Fruit fly (Drosophila melanogaster) whole organism, embryonic: ENCODE measurements around the gene CG10317.

Experiments used
- Ada2b ChIP-seq: fragments of 200-800 bp; sonication (Bioruptor generic); IDR thresholded peaks from 2 replicates; pipeline ENCODE4 v1.3.6; 2022; ENCODE audit warnings: missing biosample characterization, missing genetic modification characterization
- Bgb ChIP-seq: fragments of 200-800 bp; sonication (Bioruptor generic); IDR thresholded peaks from 2 replicates; pipeline ENCODE4 v1.3.6; 2022; ENCODE audit warnings: missing biosample characterization, missing genetic modification characterization; ENCODE audit not compliant: partially characterized antibody
- BtbVII ChIP-seq: fragments of 200-800 bp; sonication (Bioruptor generic); optimal IDR thresholded peaks from 3 replicates; lab custom pipeline; 2017; ENCODE audit warnings: missing biosample characterization, mild to moderate bottlenecking, missing genetic modification characterization
- CG10147 ChIP-seq: fragments of 200-800 bp; sonication (Bioruptor generic); optimal IDR thresholded peaks from 2 replicates; lab custom pipeline; 2019; ENCODE audit warnings: missing biosample characterization, mild to moderate bottlenecking, missing genetic modification characterization, moderate library complexity
- CG10979 ChIP-seq: fragments of 200-800 bp; sonication (Bioruptor generic); optimal IDR thresholded peaks from 2 replicates; lab custom pipeline; 2018; ENCODE audit warnings: missing biosample characterization, mild to moderate bottlenecking, missing genetic modification characterization, moderate library complexity
- CG11696 ChIP-seq: fragments of 200-800 bp; sonication (Bioruptor generic); IDR thresholded peaks from 2 replicates; pipeline ENCODE4 v1.3.6; 2022; ENCODE audit warnings: missing biosample characterization, missing genetic modification characterization
- CG12155 ChIP-seq: fragments of 200-800 bp; sonication (Bioruptor generic); optimal IDR thresholded peaks from 3 replicates; lab custom pipeline; 2016; ENCODE audit warnings: missing biosample characterization, missing genetic modification characterization
- CG12219 ChIP-seq: fragments of 200-800 bp; sonication (Bioruptor generic); optimal IDR thresholded peaks from 3 replicates; lab custom pipeline; 2018; ENCODE audit warnings: missing biosample characterization, mild to moderate bottlenecking, missing genetic modification characterization
- CG12744 ChIP-seq: fragments of 200-800 bp; sonication (Bioruptor generic); optimal IDR thresholded peaks from 2 replicates; lab custom pipeline; 2016; ENCODE audit warnings: missing biosample characterization, missing genetic modification characterization
- CG13287 ChIP-seq: fragments of 200-800 bp; sonication (Bioruptor generic); IDR thresholded peaks from 2 replicates; pipeline ENCODE4 v1.3.6; 2022; ENCODE audit warnings: missing biosample characterization, missing genetic modification characterization; ENCODE audit not compliant: partially characterized antibody
- CG15514 ChIP-seq: fragments of 200-800 bp; sonication (Bioruptor generic); optimal IDR thresholded peaks from 3 replicates; lab custom pipeline; 2017; ENCODE audit warnings: missing biosample characterization, missing genetic modification characterization, mild to moderate bottlenecking, moderate library complexity, missing genetic modification reagents
- CG2120 ChIP-seq: fragments of 200-800 bp; sonication (Bioruptor generic); optimal IDR thresholded peaks from 3 replicates; lab custom pipeline; 2016; ENCODE audit warnings: missing biosample characterization, missing genetic modification characterization
- CG2199 ChIP-seq: fragments of 200-800 bp; sonication (Bioruptor generic); IDR thresholded peaks from 3 replicates; pipeline ENCODE4 v1.3.6; 2022; ENCODE audit warnings: missing biosample characterization, missing genetic modification characterization
- CG31224 ChIP-seq: fragments of 200-800 bp; sonication (Bioruptor generic); IDR thresholded peaks from 2 replicates; pipeline ENCODE4 v1.3.6; 2022; ENCODE audit warnings: missing biosample characterization, missing genetic modification characterization
- CG32772 ChIP-seq: fragments of 200-800 bp; sonication (Bioruptor generic); IDR thresholded peaks from 2 replicates; pipeline ENCODE4 v1.3.6; 2022; ENCODE audit warnings: missing biosample characterization, missing genetic modification characterization
- CG3726 ChIP-seq: fragments of 200-800 bp; sonication (Bioruptor generic); IDR thresholded peaks from 3 replicates; pipeline ENCODE4, ENCODE4 v1.3.6; 2022; ENCODE audit warnings: missing biosample characterization, missing genetic modification characterization
- CG4328 ChIP-seq: fragments of 200-800 bp; sonication (Bioruptor generic); optimal IDR thresholded peaks from 3 replicates; lab custom pipeline; 2017; ENCODE audit warnings: missing biosample characterization, missing genetic modification reagents, missing genetic modification characterization
- CG6765 ChIP-seq: fragments of 200-800 bp; sonication (Bioruptor generic); optimal IDR thresholded peaks from 3 replicates; lab custom pipeline; 2017; ENCODE audit warnings: missing biosample characterization, mild to moderate bottlenecking, missing genetic modification characterization
- CG6791 ChIP-seq: fragments of 200-800 bp; sonication (Bioruptor generic); IDR thresholded peaks from 3 replicates; pipeline ENCODE4 v1.3.6; 2022; ENCODE audit warnings: missing biosample characterization, missing genetic modification characterization; ENCODE audit not compliant: partially characterized antibody
- CG8765 ChIP-seq: fragments of 200-800 bp; sonication (Bioruptor generic); IDR thresholded peaks from 2 replicates; pipeline ENCODE4 v1.3.6; 2022; ENCODE audit warnings: missing biosample characterization, missing genetic modification characterization
- CG9727 ChIP-seq: fragments of 200-800 bp; sonication (Bioruptor generic); optimal IDR thresholded peaks from 3 replicates; lab custom pipeline; 2017; ENCODE audit warnings: missing biosample characterization, mild to moderate bottlenecking, missing genetic modification characterization
- Doc2 ChIP-seq: fragments of 200-800 bp; sonication (Bioruptor generic); IDR thresholded peaks from 2 replicates; pipeline ENCODE4 v1.3.6; 2022; ENCODE audit warnings: missing biosample characterization, missing genetic modification characterization
- HLHmδ ChIP-seq: fragments of 200-800 bp; sonication (Bioruptor generic); optimal IDR thresholded peaks from 2 replicates; lab custom pipeline; 2018; ENCODE audit warnings: missing biosample characterization, mild to moderate bottlenecking, missing genetic modification characterization, moderate library complexity
- Hmx ChIP-seq: fragments of 200-800 bp; sonication (Bioruptor generic); optimal IDR thresholded peaks from 2 replicates; lab custom pipeline; 2016; ENCODE audit warnings: missing biosample characterization, missing genetic modification characterization
- Hr3 ChIP-seq: fragments of 200-800 bp; sonication (Bioruptor generic); optimal IDR thresholded peaks from 3 replicates; lab custom pipeline; 2016; ENCODE audit warnings: missing biosample characterization, missing genetic modification characterization
- Hsf ChIP-seq: fragments of 200-800 bp; sonication (Bioruptor generic); optimal IDR thresholded peaks from 3 replicates; lab custom pipeline; 2016; ENCODE audit warnings: missing biosample characterization, missing genetic modification characterization
- Myb ChIP-seq: fragments of 200-800 bp; sonication (Bioruptor generic); optimal IDR thresholded peaks from 2 replicates; lab custom pipeline; 2016; ENCODE audit warnings: missing biosample characterization, missing genetic modification characterization
- NK7.1 ChIP-seq: fragments of 200-800 bp; sonication (Bioruptor generic); optimal IDR thresholded peaks from 3 replicates; lab custom pipeline; 2016; ENCODE audit warnings: missing biosample characterization, missing genetic modification characterization
- Trl ChIP-seq, 3 experiments: fragments of >200 bp in 2 of 3; fragments of 200-800 bp in 1 of 3; sonication (Bioruptor generic) in 1 of 3; optimal IDR thresholded peaks; 2 replicates in 1 of 3; 3 replicates in 2 of 3; lab custom pipeline; 2016 to 2017; ENCODE audit warnings: missing biosample characterization in 1 of 3, missing genetic modification characterization in 1 of 3
- Usf ChIP-seq: fragments of 200-800 bp; sonication (Bioruptor generic); optimal IDR thresholded peaks from 2 replicates; lab custom pipeline; 2017; ENCODE audit warnings: missing genotype, missing biosample characterization, missing genetic modification characterization
- YL-1 ChIP-seq: fragments of 200-800 bp; sonication (Bioruptor generic); optimal IDR thresholded peaks from 3 replicates; lab custom pipeline; 2017; ENCODE audit warnings: missing biosample characterization, mild to moderate bottlenecking, missing genetic modification characterization
- ab ChIP-seq: fragments of 200-800 bp; sonication (Bioruptor generic); optimal IDR thresholded peaks from 2 replicates; lab custom pipeline; 2016; ENCODE audit warnings: missing biosample characterization, missing genetic modification characterization
- ac ChIP-seq: fragments of 200-800 bp; sonication (Bioruptor generic); optimal IDR thresholded peaks from 3 replicates; lab custom pipeline; 2017; ENCODE audit warnings: missing biosample characterization, mild to moderate bottlenecking, missing genetic modification characterization
- ap ChIP-seq: fragments of 200-800 bp; sonication (Bioruptor generic); IDR thresholded peaks from 2 replicates; pipeline ENCODE4 v1.3.6; 2022; ENCODE audit warnings: missing biosample characterization, missing genetic modification characterization
- bcd ChIP-seq: fragments of 200-800 bp; sonication (Bioruptor generic); optimal IDR thresholded peaks from 2 replicates; lab custom pipeline; 2017; ENCODE audit warnings: missing biosample characterization, mild to moderate bottlenecking, missing genetic modification characterization
- chif ChIP-seq, 2 experiments: fragments of 200-800 bp; sonication (Bioruptor generic); optimal IDR thresholded peaks; 3 replicates each; lab custom pipeline; 2016; ENCODE audit warnings: missing biosample characterization in 2 of 2, missing genetic modification characterization in 2 of 2
- dm ChIP-seq: fragments of 200-800 bp; sonication (Bioruptor generic); optimal IDR thresholded peaks from 3 replicates; lab custom pipeline; 2016; ENCODE audit warnings: missing biosample characterization, missing genetic modification characterization
- fd3F ChIP-seq: fragments of 200-800 bp; sonication (Bioruptor generic); optimal IDR thresholded peaks from 2 replicates; lab custom pipeline; 2018; ENCODE audit warnings: missing biosample characterization, mild to moderate bottlenecking, missing genetic modification characterization, moderate library complexity
- inv ChIP-seq: fragments of 200-800 bp; sonication (Bioruptor generic); IDR thresholded peaks from 2 replicates; pipeline ENCODE4 v1.3.6; 2022; ENCODE audit warnings: missing biosample characterization, missing genetic modification characterization; ENCODE audit not compliant: partially characterized antibody
- kay ChIP-seq: fragments of 200-800 bp; sonication (Bioruptor generic); optimal IDR thresholded peaks from 2 replicates; lab custom pipeline; 2016; ENCODE audit warnings: missing biosample characterization, missing genetic modification characterization
- lola ChIP-seq, 3 experiments: fragments of >200 bp in 2 of 3; fragments of 200-800 bp in 1 of 3; sonication (Bioruptor generic) in 1 of 3; optimal IDR thresholded peaks; 2 replicates each; lab custom pipeline; 2017 to 2019; ENCODE audit warnings: missing biosample characterization in 3 of 3, missing genetic modification characterization in 3 of 3, mild to moderate bottlenecking in 1 of 3, moderate library complexity in 1 of 3
- nom ChIP-seq: fragments of 200-800 bp; sonication (Bioruptor generic); optimal IDR thresholded peaks from 2 replicates; lab custom pipeline; 2017; ENCODE audit warnings: missing biosample characterization, missing genetic modification characterization, mild to moderate bottlenecking, moderate library complexity, missing genetic modification reagents
- onecut ChIP-seq: fragments of 200-800 bp; sonication (Bioruptor generic); IDR thresholded peaks from 2 replicates; pipeline ENCODE4 v1.3.6; 2022; ENCODE audit warnings: missing biosample characterization, missing genetic modification characterization
- pfk ChIP-seq: fragments of 200-800 bp; sonication (Bioruptor generic); optimal IDR thresholded peaks from 2 replicates; lab custom pipeline; 2018; ENCODE audit warnings: missing biosample characterization, mild to moderate bottlenecking, missing genetic modification characterization, moderate library complexity
- sc ChIP-seq, 3 experiments: fragments of >200 bp in 2 of 3; fragments of 200-800 bp in 1 of 3; sonication (Bioruptor generic) in 1 of 3; optimal IDR thresholded peaks; 2 replicates in 2 of 3; 3 replicates in 1 of 3; lab custom pipeline; 2017; ENCODE audit warnings: mild to moderate bottlenecking in 1 of 3, missing biosample characterization in 1 of 3, missing genetic modification characterization in 1 of 3, missing genetic modification reagents in 1 of 3
- sd ChIP-seq: fragments of 200-800 bp; sonication (Bioruptor generic); optimal IDR thresholded peaks from 3 replicates; lab custom pipeline; 2018; ENCODE audit warnings: missing biosample characterization, mild to moderate bottlenecking, missing genetic modification characterization, moderate library complexity
- shn ChIP-seq: fragments of 200-800 bp; sonication (Bioruptor generic); optimal IDR thresholded peaks from 3 replicates; lab custom pipeline; 2016; ENCODE audit warnings: missing biosample characterization, missing genetic modification characterization
- sisA ChIP-seq: fragments of 200-800 bp; sonication (Bioruptor generic); IDR thresholded peaks from 2 replicates; pipeline ENCODE4 v1.3.6; 2022; ENCODE audit warnings: missing biosample characterization, missing genetic modification characterization
- zf30C ChIP-seq: fragments of 200-800 bp; sonication (Bioruptor generic); optimal IDR thresholded peaks from 3 replicates; lab custom pipeline; 2018; ENCODE audit warnings: missing biosample characterization, mild to moderate bottlenecking, missing genetic modification characterization

CG10317 gene

DNA sequence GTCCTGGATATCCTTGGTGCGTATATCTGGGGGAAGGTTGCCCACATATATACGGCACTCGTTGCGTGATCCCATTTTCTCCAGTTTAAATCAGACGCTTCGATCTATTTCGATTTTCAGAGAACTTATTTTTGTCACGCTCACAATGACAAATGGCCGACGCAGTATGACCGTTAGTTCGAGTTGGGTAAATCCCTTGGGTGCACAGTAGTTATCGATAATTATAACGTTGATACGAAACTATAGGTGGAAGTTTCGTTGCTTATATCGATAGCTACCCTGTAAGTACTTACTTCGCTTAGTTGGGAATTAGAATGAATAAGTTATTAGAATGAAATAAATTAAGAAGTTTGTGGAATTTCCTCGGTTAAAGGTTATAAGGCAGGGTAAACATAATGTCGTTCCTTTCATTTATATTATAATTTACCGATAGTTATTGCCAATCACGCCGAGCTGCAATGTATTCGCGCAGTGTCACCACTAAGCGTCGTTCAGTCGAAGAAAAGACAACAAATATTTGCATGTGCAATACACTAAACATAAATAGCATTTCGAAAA is 28.4 kb downstream of the CG10317 start, which contains the start of the genes SF2 and pad (continued):
- peak; percentile 71 for TF ChIP-seq CG9727 (GFP tag; lab: Kevin White, UChicago)
- peak; percentile 49 for TF ChIP-seq CG12744
- peak; percentile 57 for TF ChIP-seq Ada2b (GFP tag; lab: Robert Waterston, UW)
- TF ChIP-seq CG6765 (GFP tag; lab: Kevin White, UChicago) = peak; percentile 20
- peak; percentile 80 for TF ChIP-seq bcd (GFP tag; lab: Kevin White, UChicago)
- TF ChIP-seq Trl (optimal IDR thresholded peaks at IDR 0.05; lab: Kevin White, UChicago) = no peak
- peak; percentile 71 for TF ChIP-seq Trl (GFP tag; optimal IDR thresholded peaks at IDR 0.05; lab: Kevin White, UChicago)
- peak; percentile 80 for TF ChIP-seq CG6791 (GFP tag; lab: Robert Waterston, UW)
- peak; percentile 88 for TF ChIP-seq Hsf
- TF ChIP-seq inv (GFP tag; lab: Robert Waterston, UW) = peak; percentile 95
- TF ChIP-seq CG13287 (GFP tag; lab: Robert Waterston, UW) = peak; percentile 96
- TF ChIP-seq chif (GFP tag; optimal IDR thresholded peaks at IDR 0.05; lab: Kevin White, UChicago) = peak; percentile 68 to 79
- TF ChIP-seq sisA (GFP tag; lab: Robert Waterston, UW) = peak; percentile 71
- no peak for TF ChIP-seq CG12219
- no peak for TF ChIP-seq CG2199
- TF ChIP-seq dm = peak; percentile 82
- TF ChIP-seq CG12155 (GFP tag; lab: Kevin White, UChicago) = peak; percentile 81
- TF ChIP-seq sc (optimal IDR thresholded peaks at IDR 0.05; lab: Kevin White, UChicago) = no peak
- peak; percentile 34 for TF ChIP-seq sc (GFP tag; optimal IDR thresholded peaks at IDR 0.05; lab: Kevin White, UChicago)
- peak; percentile 90 for TF ChIP-seq Bgb (GFP tag; lab: Robert Waterston, UW)
- no peak for TF ChIP-seq CG3726 (GFP tag; lab: Robert Waterston, UW)
- no peak for TF ChIP-seq zf30C
- TF ChIP-seq CG8765 = peak; percentile 45; the same call in 1 of the 2 replicates
- TF ChIP-seq ab (GFP tag; lab: Kevin White, UChicago) = peak; percentile 5
- peak; percentile 65 for TF ChIP-seq fd3F
- TF ChIP-seq onecut (GFP tag; lab: Robert Waterston, UW) = peak; percentile 53
- TF ChIP-seq sd (tag; lab: Kevin White, UChicago) = peak; percentile 77
- peak; percentile 90 for TF ChIP-seq YL-1
- no peak for TF ChIP-seq ap (GFP tag; lab: Robert Waterston, UW)
- TF ChIP-seq CG11696 (GFP tag; lab: Robert Waterston, UW) = no peak
- peak; percentile 65 for TF ChIP-seq kay (GFP tag; lab: Kevin White, UChicago)
- TF ChIP-seq Myb (GFP tag; lab: Kevin White, UChicago) = peak; percentile 56
- peak; percentile 53 for TF ChIP-seq NK7.1 (GFP tag; lab: Kevin White, UChicago)
- TF ChIP-seq CG10979 (tag; lab: Kevin White, UChicago) = peak; percentile 65
- TF ChIP-seq pfk = peak; percentile 21
- peak; percentile 45 for TF ChIP-seq CG31224
- peak; percentile 13 for TF ChIP-seq HLHmδ (GFP tag; lab: Kevin White, UChicago)
- peak; percentile 87 for TF ChIP-seq CG10147 (GFP tag; lab: Kevin White, UChicago)
- TF ChIP-seq nom = peak; percentile 33
- peak; percentile 55 for TF ChIP-seq Usf (GFP tag; lab: Kevin White, UChicago)
- no peak for TF ChIP-seq ac (GFP tag; lab: Kevin White, UChicago)
- peak; percentile 74 for TF ChIP-seq CG4328 (GFP tag; lab: Kevin White, UChicago)
- no peak for TF ChIP-seq Doc2 (GFP tag; lab: Robert Waterston, UW)
- peak; percentile 61 for TF ChIP-seq shn
- TF ChIP-seq CG2120 (GFP tag; lab: Kevin White, UChicago) = peak; percentile 93
- TF ChIP-seq CG32772 (GFP tag; lab: Robert Waterston, UW) = peak; percentile 53
- peak; percentile 68 for TF ChIP-seq CG15514 (GFP tag; lab: Kevin White, UChicago)
- TF ChIP-seq Hr3 (GFP tag; lab: Kevin White, UChicago) = peak; percentile 74
- TF ChIP-seq BtbVII (GFP tag; lab: Kevin White, UChicago) = no peak
- peak; percentile 64 for TF ChIP-seq Hmx
- TF ChIP-seq lola (GFP tag; optimal IDR thresholded peaks at IDR 0.05; lab: Kevin White, UChicago) = peak in 1 of 3 experiments; percentile 80
